Fruit fly (Drosophila melanogaster) whole organism, embryonic: Measurements from ENCODE around the gene CG10333.

Experiments
- Ada2b ChIP-seq: fragments of 200-800 bp; sonication (Bioruptor generic); IDR thresholded peaks from 2 replicates; pipeline ENCODE4 v1.3.6; 2022; ENCODE audit warnings: missing biosample characterization, missing genetic modification characterization
- Atf6 ChIP-seq: fragments of 200-800 bp; sonication (Bioruptor generic); IDR thresholded peaks from 2 replicates; pipeline ENCODE4 v1.3.6; 2022; ENCODE audit warnings: missing biosample characterization, missing genetic modification characterization
- Bdp1 ChIP-seq: fragments of 200-800 bp; sonication (Bioruptor generic); optimal IDR thresholded peaks from 3 replicates; lab custom pipeline; 2016; ENCODE audit warnings: missing biosample characterization, missing genetic modification characterization
- BtbVII ChIP-seq: fragments of 200-800 bp; sonication (Bioruptor generic); optimal IDR thresholded peaks from 3 replicates; lab custom pipeline; 2017; ENCODE audit warnings: missing biosample characterization, mild to moderate bottlenecking, missing genetic modification characterization
- Bteb2 ChIP-seq: fragments of 200-800 bp; sonication (Bioruptor generic); optimal IDR thresholded peaks from 2 replicates; lab custom pipeline; 2016; ENCODE audit warnings: missing biosample characterization, missing genetic modification characterization
- CG10431 ChIP-seq: fragments of 200-800 bp; sonication (Bioruptor generic); optimal IDR thresholded peaks from 3 replicates; lab custom pipeline; 2018; ENCODE audit warnings: missing biosample characterization, mild to moderate bottlenecking, missing genetic modification characterization
- CG12769 ChIP-seq: fragments of 200-800 bp; sonication (Bioruptor generic); optimal IDR thresholded peaks from 2 replicates; lab custom pipeline; 2019; ENCODE audit warnings: missing biosample characterization, mild to moderate bottlenecking, missing genetic modification characterization, moderate library complexity
- CG13287 ChIP-seq: fragments of 200-800 bp; sonication (Bioruptor generic); IDR thresholded peaks from 2 replicates; pipeline ENCODE4 v1.3.6; 2022; ENCODE audit warnings: missing biosample characterization, missing genetic modification characterization; ENCODE audit not compliant: partially characterized antibody
- CG13424 ChIP-seq: fragments of 200-800 bp; sonication (Bioruptor generic); optimal IDR thresholded peaks from 2 replicates; lab custom pipeline; 2019; ENCODE audit warnings: missing biosample characterization, mild to moderate bottlenecking, missing genetic modification characterization, moderate library complexity
- CG15479 ChIP-seq: fragments of 200-800 bp; sonication (Bioruptor generic); optimal IDR thresholded peaks from 3 replicates; lab custom pipeline; 2019; ENCODE audit warnings: missing biosample characterization, mild to moderate bottlenecking, missing genetic modification characterization, moderate library complexity
- CG17361 ChIP-seq: fragments of 200-800 bp; sonication (Bioruptor generic); IDR thresholded peaks from 3 replicates; pipeline ENCODE4 v1.3.6; 2022; ENCODE audit warnings: missing biosample characterization, missing genetic modification characterization
- CG1792 ChIP-seq: fragments of 200-800 bp; sonication (Bioruptor generic); optimal IDR thresholded peaks from 2 replicates; lab custom pipeline; 2016; ENCODE audit warnings: missing biosample characterization, missing genetic modification characterization
- CG3065 ChIP-seq: fragments of 200-800 bp; sonication (Bioruptor generic); optimal IDR thresholded peaks from 2 replicates; lab custom pipeline; 2016; ENCODE audit warnings: missing biosample characterization, missing genetic modification characterization
- CG32532 ChIP-seq: fragments of 200-800 bp; sonication (Bioruptor generic); IDR thresholded peaks from 2 replicates; pipeline ENCODE4 v1.3.6; 2022; ENCODE audit warnings: missing biosample characterization, missing genetic modification characterization
- CG34422 ChIP-seq: fragments of 200-800 bp; sonication (Bioruptor generic); IDR thresholded peaks from 3 replicates; pipeline ENCODE4 v1.3.6; 2022; ENCODE audit warnings: missing biosample characterization, missing genetic modification characterization
- CG42726 ChIP-seq: fragments of 200-800 bp; sonication (Bioruptor generic); IDR thresholded peaks from 2 replicates; pipeline ENCODE4 v1.3.6; 2022; ENCODE audit warnings: missing biosample characterization, missing genetic modification characterization; ENCODE audit not compliant: partially characterized antibody
- CG4282 ChIP-seq: fragments of 200-800 bp; sonication (Bioruptor generic); optimal IDR thresholded peaks from 2 replicates; lab custom pipeline; 2016; ENCODE audit warnings: missing biosample characterization, missing genetic modification characterization
- CG4617 ChIP-seq: fragments of 200-800 bp; sonication (Bioruptor generic); optimal IDR thresholded peaks from 3 replicates; lab custom pipeline; 2016; ENCODE audit warnings: missing biosample characterization, missing genetic modification characterization, borderline replicate concordance
- CG5180 ChIP-seq: fragments of 200-800 bp; sonication (Bioruptor generic); optimal IDR thresholded peaks from 3 replicates; lab custom pipeline; 2017; ENCODE audit warnings: missing biosample characterization, missing genetic modification characterization, mild to moderate bottlenecking, moderate library complexity, missing genetic modification reagents
- CG6683 ChIP-seq: fragments of 200-800 bp; sonication (Bioruptor generic); optimal IDR thresholded peaks from 2 replicates; lab custom pipeline; 2017; ENCODE audit warnings: missing biosample characterization, mild to moderate bottlenecking, missing genetic modification characterization, missing genetic modification reagents
- CG8290 ChIP-seq, 3 experiments: fragments of 200-800 bp; sonication (Bioruptor generic); optimal IDR thresholded peaks; 2 replicates each; lab custom pipeline; 2016 to 2019; ENCODE audit warnings: missing biosample characterization in 3 of 3, missing genetic modification characterization in 3 of 3, mild to moderate bottlenecking in 2 of 3, moderate library complexity in 1 of 3
- CkIIα-i1 ChIP-seq: fragments of 200-800 bp; sonication (Bioruptor generic); IDR thresholded peaks from 2 replicates; pipeline ENCODE4 v1.3.6; 2022; ENCODE audit warnings: missing biosample characterization, missing genetic modification characterization
- CoRest ChIP-seq: fragments of 200-800 bp; sonication (Bioruptor generic); optimal IDR thresholded peaks from 3 replicates; lab custom pipeline; 2018; ENCODE audit warnings: missing biosample characterization, mild to moderate bottlenecking, missing genetic modification characterization, moderate library complexity
- Drgx ChIP-seq: fragments of 200-800 bp; sonication (Bioruptor generic); IDR thresholded peaks from 2 replicates; pipeline ENCODE4 v1.3.6; 2022; ENCODE audit warnings: missing biosample characterization, missing genetic modification characterization
- ERR ChIP-seq: fragments of 200-800 bp; sonication (Bioruptor generic); optimal IDR thresholded peaks from 2 replicates; lab custom pipeline; 2016; ENCODE audit warnings: missing biosample characterization, missing genetic modification characterization
- Ets65A ChIP-seq: fragments of 200-800 bp; sonication (Bioruptor generic); peaks from one replicate; lab custom pipeline; 2016; ENCODE audit warnings: missing biosample characterization, missing genetic modification characterization
- Ets97D ChIP-seq: fragments of 200-800 bp; sonication (Bioruptor generic); optimal IDR thresholded peaks from 3 replicates; lab custom pipeline; 2016; ENCODE audit warnings: missing biosample characterization, missing genetic modification characterization
- HLHmδ ChIP-seq: fragments of 200-800 bp; sonication (Bioruptor generic); optimal IDR thresholded peaks from 2 replicates; lab custom pipeline; 2018; ENCODE audit warnings: missing biosample characterization, mild to moderate bottlenecking, missing genetic modification characterization, moderate library complexity
- Hr3 ChIP-seq: fragments of 200-800 bp; sonication (Bioruptor generic); optimal IDR thresholded peaks from 3 replicates; lab custom pipeline; 2016; ENCODE audit warnings: missing biosample characterization, missing genetic modification characterization
- Jarid2 ChIP-seq: fragments of 200-800 bp; sonication (Bioruptor generic); optimal IDR thresholded peaks from 3 replicates; lab custom pipeline; 2017; ENCODE audit warnings: mild to moderate bottlenecking, missing biosample characterization, missing genetic modification reagents, missing genetic modification characterization
- Med ChIP-seq: fragments of 200-800 bp; sonication (Bioruptor generic); peaks from one replicate; lab custom pipeline; 2016; ENCODE audit warnings: missing biosample characterization, missing genetic modification characterization, mild to moderate bottlenecking, inconsistent platforms, moderate library complexity
- Poxn ChIP-seq: fragments of 200-800 bp; sonication (Bioruptor generic); IDR thresholded peaks from 2 replicates; pipeline ENCODE4 v1.3.6; 2022; ENCODE audit warnings: missing biosample characterization, missing genetic modification characterization
- Sry-β ChIP-seq: fragments of 200-800 bp; sonication (Bioruptor generic); optimal IDR thresholded peaks from 2 replicates; lab custom pipeline; 2018; ENCODE audit warnings: missing biosample characterization, mild to moderate bottlenecking, missing genetic modification characterization, moderate library complexity
- cas ChIP-seq: fragments of 200-800 bp; sonication (Bioruptor generic); IDR thresholded peaks from 2 replicates; pipeline ENCODE4 v1.3.6; 2022; ENCODE audit warnings: missing biosample characterization, missing genetic modification characterization
- da ChIP-seq: fragments of 200-800 bp; sonication (Bioruptor generic); optimal IDR thresholded peaks from 2 replicates; lab custom pipeline; 2016; ENCODE audit warnings: missing biosample characterization, missing genetic modification characterization
- grn ChIP-seq: fragments of 200-800 bp; sonication (Bioruptor generic); optimal IDR thresholded peaks from 3 replicates; lab custom pipeline; 2017; ENCODE audit warnings: missing biosample characterization, missing genetic modification characterization
- her ChIP-seq: fragments of 200-800 bp; sonication (Bioruptor generic); optimal IDR thresholded peaks from 2 replicates; lab custom pipeline; 2016; ENCODE audit warnings: missing biosample characterization, missing genetic modification characterization
- hkb ChIP-seq, 2 experiments: fragments of 200-800 bp in 1 of 2; fragments of >200 bp in 1 of 2; sonication (Bioruptor generic) in 1 of 2; IDR thresholded peaks in 1 of 2; optimal IDR thresholded peaks in 1 of 2; 2 replicates each; pipeline versions ENCODE4 v1.3.6 to Lab custom; 2017 to 2022; ENCODE audit warnings: missing biosample characterization in 1 of 2, missing genetic modification characterization in 1 of 2
- ind ChIP-seq: fragments of 200-800 bp; sonication (Bioruptor generic); optimal IDR thresholded peaks from 3 replicates; lab custom pipeline; 2016; ENCODE audit warnings: missing biosample characterization, missing genetic modification characterization
- insv ChIP-seq, 2 experiments: fragments of 200-800 bp; sonication (Bioruptor generic); optimal IDR thresholded peaks; 3 replicates each; lab custom pipeline; 2016 to 2018; ENCODE audit warnings: missing biosample characterization in 2 of 2, missing genetic modification characterization in 2 of 2
- nom ChIP-seq: fragments of 200-800 bp; sonication (Bioruptor generic); optimal IDR thresholded peaks from 2 replicates; lab custom pipeline; 2017; ENCODE audit warnings: missing biosample characterization, missing genetic modification characterization, mild to moderate bottlenecking, moderate library complexity, missing genetic modification reagents
- pb ChIP-seq: fragments of 200-800 bp; sonication (Bioruptor generic); optimal IDR thresholded peaks from 3 replicates; lab custom pipeline; 2016; ENCODE audit warnings: missing biosample characterization, missing genetic modification characterization
- sens ChIP-seq: fragments of 200-800 bp; sonication (Bioruptor generic); peaks from one replicate; lab custom pipeline; 2016; ENCODE audit warnings: missing biosample characterization, missing genetic modification characterization
- slbo ChIP-seq: fragments of 200-800 bp; sonication (Bioruptor generic); IDR thresholded peaks from 2 replicates; pipeline ENCODE4 v1.3.6; 2022; ENCODE audit warnings: missing biosample characterization, missing genetic modification characterization
- tx ChIP-seq: fragments of 200-800 bp; sonication (Bioruptor generic); optimal IDR thresholded peaks from 2 replicates; lab custom pipeline; 2016; ENCODE audit warnings: missing biosample characterization, missing genetic modification characterization

The CG10333 gene

dm6 chr2L:18571724-18572427 lies 34.8 kb upstream of the CG10333 start (continued):
- TF ChIP-seq nom (GFP tag; lab: Kevin White, UChicago) (peak; percentile 49), Bteb2 (GFP tag; lab: Kevin White, UChicago) (no peak), Poxn (GFP tag; lab: Robert Waterston, UW) (no peak), hkb (optimal IDR thresholded peaks at IDR 0.05; lab: Kevin White, UChicago) (no peak), hkb (GFP tag; IDR thresholded peaks at IDR 0.05; lab: Robert Waterston, UW) (peak; percentile 59; the same call in 1 of the 2 replicates), sens (peak; percentile 49), Ets97D (GFP tag; lab: Kevin White, UChicago) (no peak), Atf6 (GFP tag; lab: Robert Waterston, UW) (0 out of 2 replicates have a peak, but pooled peaks have one; percentile 36), CG15479 (no peak), Ada2b (no peak), Jarid2 (GFP tag; lab: Kevin White, UChicago) (peak; percentile 98), CG3065 (GFP tag; lab: Kevin White, UChicago) (no peak), CG34422 (GFP tag; lab: Robert Waterston, UW) (peak; percentile 40; the same call in 1 of the 3 replicates), grn (GFP tag; lab: Kevin White, UChicago) (peak; percentile 8), ERR (GFP tag; lab: Kevin White, UChicago) (no peak), HLHmδ (GFP tag; lab: Kevin White, UChicago) (peak; percentile 47), insv (GFP tag; optimal IDR thresholded peaks at IDR 0.05; lab: Kevin White, UChicago) (no peak), CoRest (tag; lab: Kevin White, UChicago) (no peak), BtbVII (GFP tag; lab: Kevin White, UChicago) (no peak), Ets65A (GFP tag; lab: Kevin White, UChicago) (peak; percentile 81), CG42726 (GFP tag; lab: Robert Waterston, UW) (peak; percentile 81; the same call in 1 of the 2 replicates), CG4617 (no peak), CG10431 (peak; percentile 7), pb (GFP tag; lab: Kevin White, UChicago) (no peak), Sry-β (peak; percentile 91), her (GFP tag; lab: Kevin White, UChicago) (peak; percentile 45), da (no peak), CG13424 (tag; lab: Kevin White, UChicago) (no peak), tx (GFP tag; lab: Kevin White, UChicago) (no peak), Med (GFP tag; lab: Kevin White, UChicago) (peak; percentile 89), CG17361 (GFP tag; lab: Robert Waterston, UW) (0 out of 3 replicates have a peak, but pooled peaks have one; percentile 20), Hr3 (GFP tag; lab: Kevin White, UChicago) (no peak), cas (0 out of 2 replicates have a peak, but pooled peaks have one; percentile 27), CG1792 (no peak), CkIIα-i1 (GFP tag; lab: Robert Waterston, UW) (no peak), CG6683 (GFP tag; lab: Kevin White, UChicago) (no peak), Bdp1 (GFP tag; lab: Kevin White, UChicago) (peak; percentile 22), CG8290 (GFP tag; optimal IDR thresholded peaks at IDR 0.05; lab: Kevin White, UChicago) (no peak), CG8290 (tag; optimal IDR thresholded peaks at IDR 0.05; lab: Kevin White, UChicago) (peak in 1 of 2 experiments; percentile 57), CG12769 (tag; lab: Kevin White, UChicago) (peak; percentile 45), CG5180 (GFP tag; lab: Kevin White, UChicago) (no peak), ind (GFP tag; lab: Kevin White, UChicago) (no peak), slbo (GFP tag; lab: Robert Waterston, UW) (peak; percentile 40; the same call in 1 of the 2 replicates), CG13287 (GFP tag; lab: Robert Waterston, UW) (peak; percentile 39; the same call in 1 of the 2 replicates), CG32532 (no peak; the same call in 1 of the 2 replicates), Drgx (GFP tag; lab: Robert Waterston, UW) (peak; percentile 44), CG4282 (no peak)
